Worm (Caenorhabditis elegans) whole organism, mixed stage, embryonic: Measurements from ENCODE around the gene efn-4.

Source experiments
- ces-1 ChIP-seq: fragments of 150-350 bp; optimal IDR thresholded peaks from 2 replicates; lab custom pipeline; 2014; ENCODE audit warnings: missing biosample characterization, missing genetic modification reagents, missing genetic modification characterization
- drap-1 ChIP-seq: fragments of 200-800 bp; sonication (Bioruptor generic); optimal IDR thresholded peaks from 3 replicates; lab custom pipeline; 2018; ENCODE audit warnings: mild to moderate bottlenecking, missing genetic modification characterization, missing compliant biosample characterization
- elt-1 ChIP-seq: sonication (generic microtip); optimal IDR thresholded peaks from 2 replicates; lab custom pipeline; 2017; ENCODE audit warnings: missing genetic modification characterization, mild to moderate bottlenecking, missing compliant biosample characterization, antibody characterized with exemption, moderate library complexity, borderline replicate concordance; ENCODE audit not compliant: insufficient read depth
- elt-3 ChIP-seq: fragments of 150-350 bp; optimal IDR thresholded peaks from 2 replicates; lab custom pipeline; 2014; ENCODE audit warnings: missing biosample characterization, missing genetic modification characterization
- lin-13 ChIP-seq: fragments of 150-350 bp; optimal IDR thresholded peaks from 2 replicates; lab custom pipeline; 2014; ENCODE audit warnings: missing biosample characterization, missing genetic modification characterization
- lin-32 ChIP-seq: fragments of 200-800 bp; sonication (Bioruptor generic); optimal IDR thresholded peaks from 2 replicates; lab custom pipeline; 2018; ENCODE audit warnings: mild to moderate bottlenecking, missing genetic modification characterization, missing compliant biosample characterization
- lsy-2 ChIP-seq: fragments of 150-350 bp; optimal IDR thresholded peaks from 2 replicates; lab custom pipeline; 2014; ENCODE audit warnings: missing biosample characterization, missing genetic modification characterization
- mep-1 ChIP-seq: fragments of 150-350 bp; optimal IDR thresholded peaks from 2 replicates; lab custom pipeline; 2017; ENCODE audit warnings: missing biosample characterization, missing genetic modification reagents, missing genetic modification characterization, inconsistent platforms
- nhr-237 ChIP-seq: fragments of 150-350 bp; optimal IDR thresholded peaks from 2 replicates; lab custom pipeline; 2014; ENCODE audit warnings: missing biosample characterization, missing genetic modification characterization
- pha-4 ChIP-seq: fragments of 150-350 bp; optimal IDR thresholded peaks from 2 replicates; lab custom pipeline; 2018; ENCODE audit warnings: missing biosample characterization, missing genetic modification reagents, missing genetic modification characterization
- snpc-4 ChIP-seq: fragments of 150-350 bp; optimal IDR thresholded peaks from 2 replicates; lab custom pipeline; 2014; ENCODE audit warnings: missing biosample characterization, missing genetic modification characterization
- ztf-11 ChIP-seq: fragments of 150-350 bp; optimal IDR thresholded peaks from 2 replicates; lab custom pipeline; 2014; ENCODE audit warnings: missing biosample characterization, missing genetic modification characterization

- TF ChIP-seq elt-1 (tag; lab: Kevin White, UChicago) (no peak), snpc-4 (tag; lab: Kevin White, UChicago) (no peak), nhr-237 (tag; lab: Kevin White, UChicago) (no peak), elt-3 (tag; lab: Kevin White, UChicago) (no peak), pha-4 (no peak), lin-32 (no peak), drap-1 (GFP tag; lab: Kevin White, UChicago) (no peak), ces-1 (GFP tag; lab: Kevin White, UChicago) (no peak), lsy-2 (no peak), ztf-11 (tag; lab: Kevin White, UChicago) (no peak), mep-1 (tag; lab: Kevin White, UChicago) (no peak), lin-13 (no peak)
These were observed 36.5 kb upstream of the efn-4 start for ce11 chrIV:522566-522965.
